Fruit fly (Drosophila melanogaster) whole organism, embryonic: Measurements from ENCODE around the gene Bruce.

Experiments used
- Atf3 ChIP-seq: fragments of 200-800 bp; sonication (Bioruptor generic); optimal IDR thresholded peaks from 3 replicates; lab custom pipeline; 2016; ENCODE audit warnings: missing biosample characterization, missing genetic modification characterization
- Bgb ChIP-seq: fragments of 200-800 bp; sonication (Bioruptor generic); IDR thresholded peaks from 2 replicates; pipeline ENCODE4 v1.3.6; 2022; ENCODE audit warnings: missing biosample characterization, missing genetic modification characterization; ENCODE audit not compliant: partially characterized antibody
- CG10274 ChIP-seq: fragments of 200-800 bp; sonication (Bioruptor generic); optimal IDR thresholded peaks from 3 replicates; lab custom pipeline; 2017; ENCODE audit warnings: missing biosample characterization, mild to moderate bottlenecking, missing genetic modification characterization
- CG10321 ChIP-seq: fragments of 200-800 bp; sonication (Bioruptor generic); IDR thresholded peaks from 2 replicates; pipeline ENCODE4 v1.3.6; 2022; ENCODE audit warnings: missing biosample characterization, missing genetic modification characterization
- CG10654 ChIP-seq: fragments of 200-800 bp; sonication (Bioruptor generic); optimal IDR thresholded peaks from 2 replicates; lab custom pipeline; 2016; ENCODE audit warnings: missing biosample characterization, missing genetic modification characterization
- CG11093 ChIP-seq: fragments of 200-800 bp; sonication (Bioruptor generic); IDR thresholded peaks from 3 replicates; pipeline ENCODE4 v1.3.6; 2022; ENCODE audit warnings: missing biosample characterization, missing genetic modification characterization
- CG11723 ChIP-seq: fragments of 200-800 bp; sonication (Bioruptor generic); optimal IDR thresholded peaks from 2 replicates; lab custom pipeline; 2017; ENCODE audit warnings: missing biosample characterization, mild to moderate bottlenecking, missing genetic modification characterization
- CG12104 ChIP-seq: fragments of 200-800 bp; sonication (Bioruptor generic); optimal IDR thresholded peaks from 3 replicates; lab custom pipeline; 2016; ENCODE audit warnings: missing biosample characterization, missing genetic modification characterization
- CG12391 ChIP-seq: fragments of 200-800 bp; sonication (Bioruptor generic); optimal IDR thresholded peaks from 3 replicates; lab custom pipeline; 2018; ENCODE audit warnings: missing biosample characterization, mild to moderate bottlenecking, missing genetic modification characterization, moderate library complexity
- CG13123 ChIP-seq: fragments of 200-800 bp; sonication (Bioruptor generic); optimal IDR thresholded peaks from 2 replicates; lab custom pipeline; 2016; ENCODE audit warnings: missing biosample characterization, missing genetic modification characterization
- CG13775 ChIP-seq: fragments of 200-800 bp; sonication (Bioruptor generic); optimal IDR thresholded peaks from 3 replicates; lab custom pipeline; 2017; ENCODE audit warnings: missing biosample characterization, mild to moderate bottlenecking, missing genetic modification characterization
- CG15601 ChIP-seq: fragments of 200-800 bp; sonication (Bioruptor generic); optimal IDR thresholded peaks from 3 replicates; lab custom pipeline; 2019; ENCODE audit warnings: missing biosample characterization, mild to moderate bottlenecking, missing genetic modification characterization, moderate library complexity
- CG16813 ChIP-seq: fragments of 200-800 bp; sonication (Bioruptor generic); IDR thresholded peaks from 3 replicates; pipeline ENCODE4 v1.3.6; 2022; ENCODE audit warnings: missing biosample characterization, missing genetic modification characterization; ENCODE audit not compliant: partially characterized antibody
- CG17802 ChIP-seq: fragments of 200-800 bp; sonication (Bioruptor generic); optimal IDR thresholded peaks from 2 replicates; lab custom pipeline; 2018; ENCODE audit warnings: missing biosample characterization, mild to moderate bottlenecking, missing genetic modification characterization, moderate library complexity
- CG2875 ChIP-seq: fragments of 200-800 bp; sonication (Bioruptor generic); optimal IDR thresholded peaks from 2 replicates; lab custom pipeline; 2017; ENCODE audit warnings: missing biosample characterization, mild to moderate bottlenecking, missing genetic modification characterization, missing genetic modification reagents
- CG30431 ChIP-seq: fragments of 200-800 bp; sonication (Bioruptor generic); optimal IDR thresholded peaks from 2 replicates; lab custom pipeline; 2017; ENCODE audit warnings: missing biosample characterization, missing genetic modification characterization
- CG3065 ChIP-seq: fragments of 200-800 bp; sonication (Bioruptor generic); optimal IDR thresholded peaks from 2 replicates; lab custom pipeline; 2016; ENCODE audit warnings: missing biosample characterization, missing genetic modification characterization
- CG33213 ChIP-seq: fragments of 200-800 bp; sonication (Bioruptor generic); optimal IDR thresholded peaks from 3 replicates; lab custom pipeline; 2016; ENCODE audit warnings: missing biosample characterization, missing genetic modification characterization
- CG3995 ChIP-seq: fragments of 200-800 bp; sonication (Bioruptor generic); optimal IDR thresholded peaks from 3 replicates; lab custom pipeline; 2016; ENCODE audit warnings: missing biosample characterization, missing genetic modification characterization
- CG6175 ChIP-seq: fragments of 200-800 bp; sonication (Bioruptor generic); IDR thresholded peaks from 3 replicates; pipeline ENCODE4 v1.3.6; 2022; ENCODE audit warnings: missing biosample characterization, missing genetic modification characterization
- CG6765 ChIP-seq: fragments of 200-800 bp; sonication (Bioruptor generic); optimal IDR thresholded peaks from 3 replicates; lab custom pipeline; 2017; ENCODE audit warnings: missing biosample characterization, mild to moderate bottlenecking, missing genetic modification characterization
- CG8089 ChIP-seq: fragments of 200-800 bp; sonication (Bioruptor generic); optimal IDR thresholded peaks from 3 replicates; lab custom pipeline; 2016; ENCODE audit warnings: missing biosample characterization, missing genetic modification characterization
- CG8281 ChIP-seq: fragments of 200-800 bp; sonication (Bioruptor generic); optimal IDR thresholded peaks from 2 replicates; lab custom pipeline; 2018; ENCODE audit warnings: missing biosample characterization, mild to moderate bottlenecking, missing genetic modification characterization, moderate library complexity
- CG8944 ChIP-seq: fragments of 200-800 bp; sonication (Bioruptor generic); optimal IDR thresholded peaks from 3 replicates; lab custom pipeline; 2016; ENCODE audit warnings: missing biosample characterization, missing genetic modification characterization
- D19A ChIP-seq: fragments of 200-800 bp; optimal IDR thresholded peaks from 3 replicates; lab custom pipeline; 2019; ENCODE audit warnings: missing biosample characterization, mild to moderate bottlenecking, missing genetic modification characterization, moderate library complexity
- Deaf1 ChIP-seq: fragments of 200-800 bp; optimal IDR thresholded peaks from 3 replicates; lab custom pipeline; 2019; ENCODE audit warnings: missing biosample characterization, mild to moderate bottlenecking, missing genetic modification characterization, moderate library complexity
- Dip2 ChIP-seq: fragments of 200-800 bp; sonication (Bioruptor generic); IDR thresholded peaks from 2 replicates; pipeline ENCODE4 v1.3.6; 2022; ENCODE audit warnings: missing biosample characterization, missing genetic modification characterization
- H2.0 ChIP-seq: fragments of 200-800 bp; sonication (Bioruptor generic); IDR thresholded peaks from 2 replicates; pipeline ENCODE4 v1.3.6; 2022; ENCODE audit warnings: missing biosample characterization, missing genetic modification characterization
- Kr ChIP-seq: fragments of 200-800 bp; sonication (Bioruptor generic); optimal IDR thresholded peaks from 2 replicates; lab custom pipeline; 2017; ENCODE audit warnings: missing biosample characterization, mild to moderate bottlenecking, missing genetic modification characterization
- NK7.1 ChIP-seq: fragments of 200-800 bp; sonication (Bioruptor generic); optimal IDR thresholded peaks from 3 replicates; lab custom pipeline; 2016; ENCODE audit warnings: missing biosample characterization, missing genetic modification characterization
- Rfx ChIP-seq: fragments of 200-800 bp; sonication (Bioruptor generic); IDR thresholded peaks from 2 replicates; pipeline ENCODE4 v1.3.6; 2022; ENCODE audit warnings: missing biosample characterization, missing genetic modification characterization
- Side ChIP-seq: fragments of 200-800 bp; sonication (Bioruptor generic); optimal IDR thresholded peaks from 2 replicates; lab custom pipeline; 2016; ENCODE audit warnings: missing biosample characterization, missing genetic modification characterization
- Spps ChIP-seq: fragments of 200-800 bp; sonication (Bioruptor generic); optimal IDR thresholded peaks from 2 replicates; lab custom pipeline; 2018; ENCODE audit warnings: missing biosample characterization, mild to moderate bottlenecking, missing genetic modification characterization
- Trl ChIP-seq, 3 experiments: fragments of >200 bp in 2 of 3; fragments of 200-800 bp in 1 of 3; sonication (Bioruptor generic) in 1 of 3; optimal IDR thresholded peaks; 2 replicates in 1 of 3; 3 replicates in 2 of 3; lab custom pipeline; 2016 to 2017; ENCODE audit warnings: missing biosample characterization in 1 of 3, missing genetic modification characterization in 1 of 3
- Xrp1 ChIP-seq: fragments of 200-800 bp; sonication (Bioruptor generic); IDR thresholded peaks from 2 replicates; pipeline ENCODE4 v1.3.6; 2022; ENCODE audit warnings: missing biosample characterization, missing genetic modification characterization
- al ChIP-seq: fragments of 200-800 bp; sonication (Bioruptor generic); IDR thresholded peaks from 2 replicates; pipeline ENCODE4 v1.3.6; 2022; ENCODE audit warnings: missing biosample characterization, missing genetic modification characterization
- az2 ChIP-seq: fragments of 200-800 bp; sonication (Bioruptor generic); optimal IDR thresholded peaks from 3 replicates; lab custom pipeline; 2016; ENCODE audit warnings: missing biosample characterization, missing genetic modification characterization
- dmrt11E ChIP-seq: fragments of 200-800 bp; sonication (Bioruptor generic); optimal IDR thresholded peaks from 3 replicates; lab custom pipeline; 2018; ENCODE audit warnings: missing biosample characterization, mild to moderate bottlenecking, missing genetic modification characterization, moderate library complexity
- esg ChIP-seq: fragments of 200-800 bp; sonication (Bioruptor generic); conservative IDR thresholded peaks from 2 replicates; pipeline ENCODE4 v1.3.6; 2022; ENCODE audit warnings: missing biosample characterization, missing genetic modification characterization
- fd64A ChIP-seq: fragments of 200-800 bp; sonication (Bioruptor generic); optimal IDR thresholded peaks from 3 replicates; lab custom pipeline; 2018; ENCODE audit warnings: missing biosample characterization, mild to moderate bottlenecking, missing genetic modification characterization
- fd96Cb ChIP-seq: fragments of 200-800 bp; sonication (Bioruptor generic); optimal IDR thresholded peaks from 2 replicates; lab custom pipeline; 2018; ENCODE audit warnings: missing biosample characterization, mild to moderate bottlenecking, missing genetic modification characterization, moderate library complexity
- gcm ChIP-seq: fragments of 200-800 bp; sonication (Bioruptor generic); optimal IDR thresholded peaks from 2 replicates; lab custom pipeline; 2019; ENCODE audit warnings: missing biosample characterization, mild to moderate bottlenecking, missing genetic modification characterization, moderate library complexity
- lbe ChIP-seq: fragments of 200-800 bp; sonication (Bioruptor generic); optimal IDR thresholded peaks from 2 replicates; lab custom pipeline; 2016; ENCODE audit warnings: missing biosample characterization, mild to moderate bottlenecking, missing genetic modification characterization
- nau ChIP-seq: fragments of 200-800 bp; sonication (Bioruptor generic); optimal IDR thresholded peaks from 3 replicates; lab custom pipeline; 2017; ENCODE audit warnings: missing biosample characterization, mild to moderate bottlenecking, missing genetic modification characterization, missing genetic modification reagents
- shn ChIP-seq: fragments of 200-800 bp; sonication (Bioruptor generic); optimal IDR thresholded peaks from 3 replicates; lab custom pipeline; 2016; ENCODE audit warnings: missing biosample characterization, missing genetic modification characterization
- sim ChIP-seq: fragments of 200-800 bp; sonication (Bioruptor generic); IDR thresholded peaks from 2 replicates; pipeline ENCODE4 v1.3.6; 2022; ENCODE audit warnings: missing biosample characterization, missing genetic modification characterization
- sob ChIP-seq: fragments of 200-800 bp; sonication (Bioruptor generic); IDR thresholded peaks from 2 replicates; pipeline ENCODE4 v1.3.6; 2022; ENCODE audit warnings: missing biosample characterization, missing genetic modification characterization
- tll ChIP-seq, 2 experiments: fragments of 200-800 bp in 1 of 2; fragments of >200 bp in 1 of 2; sonication (Bioruptor generic) in 1 of 2; optimal IDR thresholded peaks; 2 replicates each; lab custom pipeline; 2017 to 2019; ENCODE audit warnings: missing biosample characterization in 2 of 2, missing genetic modification characterization in 2 of 2, mild to moderate bottlenecking in 1 of 2, moderate library complexity in 1 of 2
- tup ChIP-seq: fragments of 200-800 bp; sonication (Bioruptor generic); optimal IDR thresholded peaks from 2 replicates; lab custom pipeline; 2016; ENCODE audit warnings: missing biosample characterization, mild to moderate bottlenecking, missing genetic modification characterization, moderate library complexity
- wdn ChIP-seq: fragments of 200-800 bp; sonication (Bioruptor generic); IDR thresholded peaks from 2 replicates; pipeline ENCODE4 v1.3.6; 2022; ENCODE audit warnings: missing biosample characterization, missing genetic modification characterization

The Bruce gene

DNA sequence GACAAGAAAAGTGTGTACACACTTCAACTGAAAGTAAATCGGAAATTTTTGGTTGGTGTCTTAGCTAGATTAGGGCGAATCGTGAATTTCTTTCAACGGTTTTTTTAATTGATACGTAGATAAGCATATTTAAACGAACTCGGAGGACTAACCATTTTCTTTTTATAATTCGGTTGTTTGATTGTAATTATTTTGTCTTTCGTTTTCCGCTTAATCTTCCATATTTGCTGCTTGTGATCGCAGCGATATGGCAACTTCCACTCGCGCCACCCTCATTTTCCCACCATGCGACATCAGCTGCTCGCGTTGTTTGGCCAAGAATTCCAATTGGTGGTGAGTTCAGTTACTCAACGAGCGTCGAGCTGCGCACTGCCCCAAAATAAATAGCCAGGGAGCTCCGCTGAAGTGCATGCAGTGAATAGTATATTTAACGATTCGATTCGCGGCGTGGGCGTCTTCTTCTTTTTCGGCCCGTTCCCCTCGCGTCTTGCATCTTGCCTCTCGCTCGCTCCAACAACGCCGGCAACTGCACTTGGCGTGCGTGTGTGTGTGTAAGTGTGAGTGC, 67.1 kb downstream of the Bruce start, which contains the start of gene Nuak (continued):
- TF ChIP-seq gcm (GFP tag; lab: Kevin White, UChicago), result peak; percentile 59
- TF ChIP-seq Spps (tag; lab: Kevin White, UChicago), result peak; percentile 32
- peak; percentile 100 for TF ChIP-seq CG15601 (tag; lab: Kevin White, UChicago)
- peak; percentile 88 for TF ChIP-seq tup (GFP tag; lab: Kevin White, UChicago)
- peak; percentile 68 for TF ChIP-seq CG11723 (GFP tag; lab: Kevin White, UChicago)
- peak; percentile 88 for TF ChIP-seq az2 (GFP tag; lab: Kevin White, UChicago)
- TF ChIP-seq sim (GFP tag; lab: Robert Waterston, UW), result no peak
- peak; percentile 50 for TF ChIP-seq lbe
- no peak for TF ChIP-seq CG10321
- TF ChIP-seq CG2875, result peak; percentile 74
- peak; percentile 91 for TF ChIP-seq Atf3
- TF ChIP-seq sob (GFP tag; lab: Robert Waterston, UW), result no peak
- no peak for TF ChIP-seq Bgb (GFP tag; lab: Robert Waterston, UW)
- no peak for TF ChIP-seq H2.0 (GFP tag; lab: Robert Waterston, UW)
- TF ChIP-seq Dip2 (GFP tag; lab: Robert Waterston, UW), result no peak
- no peak for TF ChIP-seq wdn (GFP tag; lab: Robert Waterston, UW)
- TF ChIP-seq D19A, result peak; percentile 13
- TF ChIP-seq fd96Cb (tag; lab: Kevin White, UChicago), result peak; percentile 71
- TF ChIP-seq NK7.1, result peak; percentile 82
- TF ChIP-seq CG8944 (GFP tag; lab: Kevin White, UChicago), result peak; percentile 95
- no peak for TF ChIP-seq Xrp1 (GFP tag; lab: Robert Waterston, UW)
- no peak for TF ChIP-seq fd64A (GFP tag; lab: Kevin White, UChicago)
- TF ChIP-seq CG16813 (GFP tag; lab: Robert Waterston, UW), result no peak
- peak; percentile 22 for TF ChIP-seq CG10274 (GFP tag; lab: Kevin White, UChicago)
- TF ChIP-seq CG12391, result peak; percentile 89
- peak; percentile 91 for TF ChIP-seq Side
- TF ChIP-seq CG3995 (GFP tag; lab: Kevin White, UChicago), result peak; percentile 59
- no peak for TF ChIP-seq Rfx (GFP tag; lab: Robert Waterston, UW)
- TF ChIP-seq al, result no peak
- no peak for TF ChIP-seq CG6175 (GFP tag; lab: Robert Waterston, UW)
- TF ChIP-seq CG13775 (GFP tag; lab: Kevin White, UChicago), result peak; percentile 90
- no peak for TF ChIP-seq Trl (optimal IDR thresholded peaks at IDR 0.05; lab: Kevin White, UChicago)
- TF ChIP-seq Trl (GFP tag; optimal IDR thresholded peaks at IDR 0.05; lab: Kevin White, UChicago), result peak; percentile 94
- peak; percentile 63 for TF ChIP-seq CG17802
- TF ChIP-seq CG30431 (GFP tag; lab: Kevin White, UChicago), result peak; percentile 84
- peak; percentile 84 for TF ChIP-seq CG11093 (GFP tag; lab: Robert Waterston, UW)
- TF ChIP-seq CG3065, result peak; percentile 70
- no peak for TF ChIP-seq esg (GFP tag; lab: Robert Waterston, UW)
- TF ChIP-seq dmrt11E (tag; lab: Kevin White, UChicago), result peak; percentile 73
- TF ChIP-seq CG12104 (GFP tag; lab: Kevin White, UChicago), result peak; percentile 71
- TF ChIP-seq shn (GFP tag; lab: Kevin White, UChicago), result peak; percentile 96
- peak; percentile 90 for TF ChIP-seq CG10654 (GFP tag; lab: Kevin White, UChicago)
- peak; percentile 61 for TF ChIP-seq nau (GFP tag; lab: Kevin White, UChicago)
- TF ChIP-seq Kr (GFP tag; lab: Kevin White, UChicago), result no peak
- TF ChIP-seq tll (GFP tag; optimal IDR thresholded peaks at IDR 0.05; lab: Kevin White, UChicago), result peak in 1 of 2 experiments; percentile 46
- TF ChIP-seq CG6765 (GFP tag; lab: Kevin White, UChicago), result peak; percentile 54
- peak; percentile 89 for TF ChIP-seq CG8089 (GFP tag; lab: Kevin White, UChicago)
- TF ChIP-seq CG13123 (GFP tag; lab: Kevin White, UChicago), result peak; percentile 84
- TF ChIP-seq CG33213 (GFP tag; lab: Kevin White, UChicago), result peak; percentile 97
- TF ChIP-seq CG8281, result no peak
- TF ChIP-seq Deaf1 (tag; lab: Kevin White, UChicago), result peak; percentile 64
